Worm (Caenorhabditis elegans) whole organism, young adult: ENCODE data around the gene utp-20.

Experiments
- F57A8.1 ChIP-seq: fragments of 200-800 bp; sonication (Bioruptor generic); optimal IDR thresholded peaks from 2 replicates; lab custom pipeline; 2018; ENCODE audit warnings: mild to moderate bottlenecking, missing genetic modification characterization, moderate library complexity, missing compliant biosample characterization
- Y67H2A.10 ChIP-seq: fragments of 200-800 bp; sonication (Bioruptor generic); conservative IDR thresholded peaks from 2 replicates; pipeline ENCODE4 v1.3.6; 2022; ENCODE audit warnings: missing genetic modification reagents, missing genetic modification characterization, missing compliant biosample characterization
- dpl-1 ChIP-seq: fragments of 150-350 bp; optimal IDR thresholded peaks from 2 replicates; lab custom pipeline; 2014; ENCODE audit warnings: missing biosample characterization, missing genetic modification reagents, missing genetic modification characterization
- madf-3 ChIP-seq: fragments of 200-800 bp; sonication (Bioruptor generic); IDR thresholded peaks from 2 replicates; pipeline ENCODE4 v1.3.6; 2022; ENCODE audit warnings: missing genetic modification reagents, missing genetic modification characterization, missing compliant biosample characterization
- sea-2 ChIP-seq: fragments of 200-800 bp; sonication (Bioruptor generic); IDR thresholded peaks from 2 replicates; pipeline ENCODE4 v1.3.6; 2022; ENCODE audit warnings: missing genetic modification characterization, missing compliant biosample characterization
- zim-3 ChIP-seq: sonication (generic microtip); optimal IDR thresholded peaks from 2 replicates; lab custom pipeline; 2017; ENCODE audit warnings: mild to moderate bottlenecking, missing genetic modification characterization, moderate library complexity, missing compliant biosample characterization

DNA sequence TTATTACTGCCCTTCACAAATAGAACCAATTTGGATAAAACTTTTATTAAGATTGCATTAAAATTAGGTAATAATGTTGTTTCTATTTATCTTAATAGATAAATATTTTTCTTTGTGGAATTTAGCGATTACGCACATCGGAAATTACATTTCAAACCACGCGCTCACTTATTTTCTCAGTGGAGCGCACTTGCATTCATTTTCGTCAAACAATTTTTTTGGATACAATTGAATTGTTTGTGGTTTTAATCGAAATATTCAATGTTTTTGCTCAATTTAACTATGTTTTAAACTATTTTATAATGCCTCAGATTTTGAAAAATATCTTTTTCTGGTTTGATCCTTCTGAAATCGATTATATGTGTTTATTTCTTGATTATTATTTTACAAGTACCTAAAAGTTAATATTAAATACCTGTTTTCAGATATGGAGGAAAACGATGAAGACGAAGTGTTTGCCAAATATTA, at the start of gene utp-20:
- TF ChIP-seq F57A8.1 (no peak), zim-3 (tag; lab: Kevin White, UChicago) (no peak), Y67H2A.10 (GFP tag; lab: Robert Waterston, UW) (no peak), dpl-1 (peak; percentile 59), madf-3 (no peak), sea-2 (GFP tag; lab: Robert Waterston, UW) (no peak)
